Fruit fly (Drosophila melanogaster): Measurements from ENCODE around the gene atk.
A peak's percentile ranks its signal among the peaks of the same experiment; 100 is the strongest.

atk gene

dm6 chr3L:20494780-20495591, 30.3 kb upstream of the atk start, which contains the start of gene ZnT77C:
Gene ZnT77C, minus strand, starts transcription at chr3L:20494921.
- no peak for TF ChIP-seq bab2 (GFP tag; optimal IDR thresholded peaks at IDR 0.05)
- TF ChIP-seq Fer2 (tag; optimal IDR thresholded peaks at IDR 0.05): no peak
- no peak for TF ChIP-seq CG1024 (GFP tag; IDR thresholded peaks at IDR 0.05)
- TF ChIP-seq CG8765 (GFP tag; IDR thresholded peaks at IDR 0.05): no peak
- TF ChIP-seq caup (GFP tag; optimal IDR thresholded peaks at IDR 0.05; ENCODE audit: severe bottlenecking): no peak
- peak; percentile 72 for TF ChIP-seq CG33213 (GFP tag; optimal IDR thresholded peaks at IDR 0.05)
- TF ChIP-seq Dbx (GFP tag; IDR thresholded peaks at IDR 0.05): no peak
- TF ChIP-seq CG2678 (tag; optimal IDR thresholded peaks at IDR 0.05): peak; percentile 32
- no peak for TF ChIP-seq CG7357 (GFP tag; IDR thresholded peaks at IDR 0.05)
- no peak for TF ChIP-seq ab (GFP tag; optimal IDR thresholded peaks at IDR 0.05)
- TF ChIP-seq rib (GFP tag; IDR thresholded peaks at IDR 0.05): no peak
- no peak for TF ChIP-seq CG7928 (GFP tag; optimal IDR thresholded peaks at IDR 0.05)
- no peak for TF ChIP-seq CG34224 (GFP tag; IDR thresholded peaks at IDR 0.05; ENCODE audit: partially characterized antibody)
- no peak for TF ChIP-seq Atf6 (GFP tag; IDR thresholded peaks at IDR 0.05)
- no peak for TF ChIP-seq Dip2 (GFP tag; IDR thresholded peaks at IDR 0.05)
- TF ChIP-seq pb (GFP tag; optimal IDR thresholded peaks at IDR 0.05): no peak
- no peak for TF ChIP-seq croc (GFP tag; conservative IDR thresholded peaks at IDR 0.05)
- no peak for TF ChIP-seq insv (GFP tag; optimal IDR thresholded peaks at IDR 0.05)
- TF ChIP-seq CG6654 (GFP tag; optimal IDR thresholded peaks at IDR 0.05): no peak
- TF ChIP-seq kni (GFP tag; optimal IDR thresholded peaks at IDR 0.05): no peak
- peak; percentile 70 for TF ChIP-seq sens (GFP tag)
- no peak for TF ChIP-seq Hey (tag; optimal IDR thresholded peaks at IDR 0.05)
- TF ChIP-seq Dek (tag; optimal IDR thresholded peaks at IDR 0.05): no peak
- no peak for TF ChIP-seq CG16779 (GFP tag; IDR thresholded peaks at IDR 0.05)
- TF ChIP-seq lab (GFP tag; optimal IDR thresholded peaks at IDR 0.05): peak; percentile 37
- TF ChIP-seq Ada2b (GFP tag; IDR thresholded peaks at IDR 0.05): no peak
- peak; percentile 26; the same call in 1 of the 2 replicates for TF ChIP-seq CG13287 (GFP tag; IDR thresholded peaks at IDR 0.05; ENCODE audit: partially characterized antibody)
- peak; percentile 48 for TF ChIP-seq row (GFP tag; IDR thresholded peaks at IDR 0.05)
- TF ChIP-seq CG10462 (GFP tag; optimal IDR thresholded peaks at IDR 0.05): no peak
- TF ChIP-seq al (GFP tag; IDR thresholded peaks at IDR 0.05): no peak
- no peak for TF ChIP-seq CTCF (GFP tag; optimal IDR thresholded peaks at IDR 0.05)
- TF ChIP-seq zen2 (GFP tag; IDR thresholded peaks at IDR 0.05; ENCODE audit: partially characterized antibody): no peak
- TF ChIP-seq usp (GFP tag; optimal IDR thresholded peaks at IDR 0.05): no peak
- TF ChIP-seq sens-2 (GFP tag; IDR thresholded peaks at IDR 0.05): no peak
- TF ChIP-seq zf30C (GFP tag; optimal IDR thresholded peaks at IDR 0.05): no peak
- no peak for TF ChIP-seq CG12104 (GFP tag; optimal IDR thresholded peaks at IDR 0.05)
- no peak for TF ChIP-seq CG10274 (GFP tag; optimal IDR thresholded peaks at IDR 0.05)
- TF ChIP-seq chn (GFP tag; optimal IDR thresholded peaks at IDR 0.05): no peak
- no peak for TF ChIP-seq jigr1 (GFP tag; IDR thresholded peaks at IDR 0.05)
- TF ChIP-seq CG10565 (GFP tag; optimal IDR thresholded peaks at IDR 0.05): no peak
- no peak for TF ChIP-seq exex (tag; optimal IDR thresholded peaks at IDR 0.05)
- no peak for TF ChIP-seq slou (GFP tag; optimal IDR thresholded peaks at IDR 0.05)
- no peak for TF ChIP-seq Ets65A (GFP tag)
- TF ChIP-seq unpg (GFP tag; optimal IDR thresholded peaks at IDR 0.05): no peak
- TF ChIP-seq NfI (GFP tag; optimal IDR thresholded peaks at IDR 0.05): no peak
- TF ChIP-seq ro (GFP tag; IDR thresholded peaks at IDR 0.05): no peak
- TF ChIP-seq sqz (GFP tag; optimal IDR thresholded peaks at IDR 0.05): no peak
- no peak for TF ChIP-seq zfh1 (GFP tag; IDR thresholded peaks at IDR 0.05)
- TF ChIP-seq zen (tag; optimal IDR thresholded peaks at IDR 0.05): no peak
- TF ChIP-seq Myb (GFP tag; optimal IDR thresholded peaks at IDR 0.05): peak; percentile 98
- TF ChIP-seq CG14441 (GFP tag; IDR thresholded peaks at IDR 0.05): no peak
- no peak for TF ChIP-seq Lim3 (GFP tag; IDR thresholded peaks at IDR 0.05)
